Worm (Caenorhabditis elegans): ENCODE results near the gene stn-2.
A peak's percentile ranks its signal among the peaks of the same experiment; 100 is the strongest.

DNA sequence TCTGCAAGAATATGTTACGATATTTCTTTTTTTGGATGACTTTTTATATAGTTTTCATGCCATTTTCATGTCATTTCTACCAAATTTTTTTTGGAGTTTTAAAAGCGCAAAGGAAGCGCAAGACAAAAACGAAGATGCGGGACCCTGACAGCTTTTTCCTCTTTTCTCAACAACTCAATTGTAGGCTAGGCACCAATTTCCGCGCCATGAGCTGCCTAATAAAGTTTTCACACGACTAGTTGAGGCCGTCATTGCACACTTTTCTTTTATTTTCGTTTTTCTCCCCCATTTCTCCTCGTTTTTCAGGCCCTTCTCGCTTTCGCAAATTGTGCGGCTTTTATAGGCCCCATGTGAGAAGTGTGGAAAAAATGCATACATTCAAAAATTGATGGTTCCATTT, 584 bp downstream of the stn-2 start:
- TF ChIP-seq pat-9 (tag; optimal IDR thresholded peaks at IDR 0.05) (no peak), C08G9.2 (tag; optimal IDR thresholded peaks at IDR 0.05) (no peak), pqm-1 (tag; optimal IDR thresholded peaks at IDR 0.05) (no peak), ceh-48 (tag; optimal IDR thresholded peaks at IDR 0.05) (no peak), F13H6.1 (tag; optimal IDR thresholded peaks at IDR 0.05) (no peak), unc-55 (GFP tag; optimal IDR thresholded peaks at IDR 0.05) (no peak), ama-1 (optimal IDR thresholded peaks at IDR 0.05) (no peak), tbx-2 (tag; optimal IDR thresholded peaks at IDR 0.05) (no peak), C38D4.7 (GFP tag; optimal IDR thresholded peaks at IDR 0.05) (no peak), pax-1 (tag; optimal IDR thresholded peaks at IDR 0.05) (no peak), lin-11 (tag; optimal IDR thresholded peaks at IDR 0.05) (no peak), unc-42 (tag; optimal IDR thresholded peaks at IDR 0.05) (peak; percentile 94)
